Fruit fly (Drosophila melanogaster): ENCODE measurements around the gene CG11885.

CG11885 gene

DNA sequence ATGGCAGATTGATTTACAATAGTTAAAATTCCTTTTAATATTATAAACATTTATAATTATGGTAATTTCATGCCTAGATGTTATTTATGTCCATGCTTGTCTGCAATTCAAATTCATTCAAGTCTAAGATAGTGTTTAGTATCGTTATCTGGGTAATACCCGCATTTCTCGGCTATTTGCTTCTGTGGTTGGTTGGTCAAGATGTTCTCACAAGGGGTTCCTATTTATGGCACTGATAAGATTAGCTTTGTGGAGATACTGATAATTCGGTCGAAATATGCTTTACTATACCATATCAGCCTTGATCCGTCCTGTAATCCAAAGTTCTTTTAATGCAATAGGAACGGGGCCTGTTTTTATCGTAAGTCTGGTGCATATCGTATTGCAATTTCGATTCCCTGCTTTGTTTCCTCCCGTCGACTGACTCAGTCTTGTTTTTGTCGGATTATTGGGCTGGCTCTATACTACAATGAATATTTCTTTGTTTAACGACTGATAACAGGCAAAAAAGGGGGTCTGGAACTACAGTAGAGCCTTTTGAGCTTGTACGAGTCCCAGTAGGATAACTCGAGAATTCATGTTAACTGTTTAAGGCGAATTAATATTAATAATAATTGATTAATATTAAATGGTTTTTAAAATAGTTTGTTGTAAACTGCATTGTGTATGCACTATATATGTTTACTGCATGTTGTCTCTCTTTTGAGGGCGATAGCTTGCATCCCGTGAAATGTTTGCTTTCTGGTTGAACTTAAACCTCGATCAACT lies 30.6 kb upstream of the CG11885 start (continued):
- TF ChIP-seq Drgx (GFP tag; IDR thresholded peaks at IDR 0.05) (peak; percentile 54), exex (tag; optimal IDR thresholded peaks at IDR 0.05) (peak; percentile 82), ind (GFP tag; optimal IDR thresholded peaks at IDR 0.05) (no peak), sens (GFP tag) (peak; percentile 60), CG34376 (GFP tag; optimal IDR thresholded peaks at IDR 0.05) (no peak), sug (tag; optimal IDR thresholded peaks at IDR 0.05) (peak; percentile 96), CrebB (tag; optimal IDR thresholded peaks at IDR 0.05) (no peak), lbe (GFP tag; optimal IDR thresholded peaks at IDR 0.05) (peak; percentile 39), CG14014 (GFP tag; IDR thresholded peaks at IDR 0.05) (0 out of 2 replicates have a peak, but pooled peaks have one; percentile 10), CG10366 (GFP tag; IDR thresholded peaks at IDR 0.05) (no peak)

- TF ChIP-seq CG9797 (GFP tag; optimal IDR thresholded peaks at IDR 0.05): no peak
- peak in 1 of 2 experiments; percentile 71 for TF ChIP-seq insv (GFP tag; optimal IDR thresholded peaks at IDR 0.05)
- TF ChIP-seq Elba2 (GFP tag; optimal IDR thresholded peaks at IDR 0.05): peak; percentile 80
Measured at dm6 chr2L:447124-447523, 25.9 kb upstream of the CG11885 start.

dm6 chr2L:441927-442691 lies 20.9 kb upstream of the CG11885 start:
- 0 out of 2 replicates have a peak, but pooled peaks have one; percentile 21 for TF ChIP-seq CG3847 (GFP tag; IDR thresholded peaks at IDR 0.05)
- TF ChIP-seq onecut (GFP tag; IDR thresholded peaks at IDR 0.05): peak; percentile 80
- TF ChIP-seq CG2889 (GFP tag; IDR thresholded peaks at IDR 0.05): peak; percentile 45; the same call in 1 of the 3 replicates
- peak; percentile 71 for TF ChIP-seq HHEX (GFP tag; optimal IDR thresholded peaks at IDR 0.05)
- TF ChIP-seq CG11695 (GFP tag; IDR thresholded peaks at IDR 0.05): peak; percentile 53; the same call in 1 of the 3 replicates
- TF ChIP-seq MBD-R2 (GFP tag; IDR thresholded peaks at IDR 0.05): peak; percentile 33; the same call in 1 of the 2 replicates
- peak; percentile 58 for TF ChIP-seq CG3065 (GFP tag; optimal IDR thresholded peaks at IDR 0.05)
- no peak for TF ChIP-seq yki (optimal IDR thresholded peaks at IDR 0.05)
- peak; percentile 79 for TF ChIP-seq D19A (tag; optimal IDR thresholded peaks at IDR 0.05)
- TF ChIP-seq CG30020 (tag; optimal IDR thresholded peaks at IDR 0.05): no peak
- TF ChIP-seq CG34422 (GFP tag; IDR thresholded peaks at IDR 0.05): peak; percentile 87
- peak; percentile 88 for TF ChIP-seq Rx (GFP tag; IDR thresholded peaks at IDR 0.05)
- peak; percentile 62 for TF ChIP-seq E2f2 (GFP tag; IDR thresholded peaks at IDR 0.05)
- no peak for TF ChIP-seq CG11247 (GFP tag; IDR thresholded peaks at IDR 0.05)
- no peak for TF ChIP-seq Hmx (GFP tag; optimal IDR thresholded peaks at IDR 0.05)
- peak; percentile 94 for TF ChIP-seq Med (GFP tag)
- peak; percentile 79 for TF ChIP-seq CG10209 (GFP tag; optimal IDR thresholded peaks at IDR 0.05)
- peak; percentile 31 for TF ChIP-seq Hmr (GFP tag; optimal IDR thresholded peaks at IDR 0.05)
- peak; percentile 58 for TF ChIP-seq Myb (GFP tag; optimal IDR thresholded peaks at IDR 0.05)
- TF ChIP-seq gem (tag; optimal IDR thresholded peaks at IDR 0.05): no peak
- peak; percentile 83 for TF ChIP-seq row (GFP tag; IDR thresholded peaks at IDR 0.05)
- peak; percentile 28; the same call in 1 of the 2 replicates for TF ChIP-seq CG43689 (GFP tag; IDR thresholded peaks at IDR 0.05)
- peak; percentile 42 for TF ChIP-seq CrebB (tag; optimal IDR thresholded peaks at IDR 0.05)
- peak; percentile 71 for TF ChIP-seq CG9876 (GFP tag; optimal IDR thresholded peaks at IDR 0.05)
- peak; percentile 50 for TF ChIP-seq run (tag; optimal IDR thresholded peaks at IDR 0.05)
- TF ChIP-seq ewg (GFP tag; optimal IDR thresholded peaks at IDR 0.05): peak; percentile 75
- peak; percentile 69 for TF ChIP-seq CG10543 (GFP tag; optimal IDR thresholded peaks at IDR 0.05)
- TF ChIP-seq CG10654 (GFP tag; optimal IDR thresholded peaks at IDR 0.05): peak; percentile 85
- TF ChIP-seq CG16863 (GFP tag; optimal IDR thresholded peaks at IDR 0.05): peak; percentile 86
- TF ChIP-seq CG7987 (GFP tag; optimal IDR thresholded peaks at IDR 0.05): peak; percentile 25
- peak; percentile 31 for TF ChIP-seq Max (GFP tag; optimal IDR thresholded peaks at IDR 0.05)
- peak; percentile 75 for TF ChIP-seq Lim3 (GFP tag; IDR thresholded peaks at IDR 0.05)
- TF ChIP-seq ap (GFP tag; IDR thresholded peaks at IDR 0.05): peak; percentile 80
- TF ChIP-seq CG11723 (GFP tag; optimal IDR thresholded peaks at IDR 0.05): peak; percentile 66

Data from whole organism, embryonic.